Worm (Caenorhabditis elegans): ENCODE results near the gene T04B8.5.
"Not testable (repeated sequence)": the region's sequence is repeated elsewhere in the genome, so short reads cannot be mapped to it uniquely, and the experiment has no call there.

T04B8.5 gene

ce11 chrII:602969-603368, 21.4 kb downstream of the T04B8.5 start:
- TF ChIP-seq hnd-1 (tag; optimal IDR thresholded peaks at IDR 0.05) (no peak), ets-7 (tag; optimal IDR thresholded peaks at IDR 0.05) (no peak), sea-1 (GFP tag; conservative IDR thresholded peaks at IDR 0.05) (no peak), aly-1 (tag; optimal IDR thresholded peaks at IDR 0.05) (no peak), hmbx-1 (tag; optimal IDR thresholded peaks at IDR 0.05) (no peak), ama-1 (optimal IDR thresholded peaks at IDR 0.05) (no peak), tra-4 (tag; optimal IDR thresholded peaks at IDR 0.05) (no peak), ceh-13 (GFP tag; optimal IDR thresholded peaks at IDR 0.05) (no peak), tbx-37 (GFP tag; conservative IDR thresholded peaks at IDR 0.05) (no peak), scrt-1 (GFP tag; IDR thresholded peaks at IDR 0.05) (no peak)

ce11 chrII:602020-602419, 22.3 kb downstream of the T04B8.5 start, which contains the start of gene nhl-3:
Gene nhl-3, minus strand, starts transcription at chrII:602120.
- no peak for TF ChIP-seq scrt-1 (GFP tag; IDR thresholded peaks at IDR 0.05)
- no peak for TF ChIP-seq flt-1 (GFP tag; IDR thresholded peaks at IDR 0.05)
- TF ChIP-seq ceh-36 (tag; optimal IDR thresholded peaks at IDR 0.05): no peak
- TF ChIP-seq B0310.2 (tag; optimal IDR thresholded peaks at IDR 0.05): no peak
- TF ChIP-seq tbx-37 (GFP tag; conservative IDR thresholded peaks at IDR 0.05): no peak
- TF ChIP-seq hnd-1 (tag; optimal IDR thresholded peaks at IDR 0.05): no peak

- TF ChIP-seq B0310.2 (tag; optimal IDR thresholded peaks at IDR 0.05): no peak
- no peak for TF ChIP-seq ceh-13 (GFP tag; optimal IDR thresholded peaks at IDR 0.05)
- no peak for TF ChIP-seq hnd-1 (tag; optimal IDR thresholded peaks at IDR 0.05)
- TF ChIP-seq ama-1 (optimal IDR thresholded peaks at IDR 0.05): no peak
- no peak for TF ChIP-seq aly-1 (tag; optimal IDR thresholded peaks at IDR 0.05)
- TF ChIP-seq tbx-37 (GFP tag; conservative IDR thresholded peaks at IDR 0.05): no peak
- TF ChIP-seq flt-1 (GFP tag; IDR thresholded peaks at IDR 0.05): no peak
- TF ChIP-seq ets-7 (tag; optimal IDR thresholded peaks at IDR 0.05): no peak
- no peak for TF ChIP-seq scrt-1 (GFP tag; IDR thresholded peaks at IDR 0.05)
- no peak for TF ChIP-seq tra-4 (tag; optimal IDR thresholded peaks at IDR 0.05)
- no peak for TF ChIP-seq hmbx-1 (tag; optimal IDR thresholded peaks at IDR 0.05)
- no peak for TF ChIP-seq ceh-36 (tag; optimal IDR thresholded peaks at IDR 0.05)
Measured at ce11 chrII:601305-601704, 23.0 kb downstream of the T04B8.5 start.

- no peak for TF ChIP-seq aly-1 (tag; optimal IDR thresholded peaks at IDR 0.05)
- TF ChIP-seq pes-1 (GFP tag; IDR thresholded peaks at IDR 0.05): no peak
- no peak for TF ChIP-seq flt-1 (GFP tag; IDR thresholded peaks at IDR 0.05)
- TF ChIP-seq ceh-36 (tag; optimal IDR thresholded peaks at IDR 0.05): no peak
- no peak for TF ChIP-seq hmg-4 (GFP tag; optimal IDR thresholded peaks at IDR 0.05)
- no peak for TF ChIP-seq tbx-11 (GFP tag; IDR thresholded peaks at IDR 0.05)
- TF ChIP-seq scrt-1 (GFP tag; IDR thresholded peaks at IDR 0.05): no peak
- TF ChIP-seq B0310.2 (tag; optimal IDR thresholded peaks at IDR 0.05): no peak
- no peak for TF ChIP-seq sea-1 (GFP tag; conservative IDR thresholded peaks at IDR 0.05)
- TF ChIP-seq ama-1 (optimal IDR thresholded peaks at IDR 0.05): no peak
- no peak for TF ChIP-seq ets-7 (tag; optimal IDR thresholded peaks at IDR 0.05)
Measured at ce11 chrII:596702-597101, 27.6 kb downstream of the T04B8.5 start.

- TF ChIP-seq F13C5.2 (tag; optimal IDR thresholded peaks at IDR 0.05); flt-1 (GFP tag; IDR thresholded peaks at IDR 0.05); pes-1 (GFP tag; IDR thresholded peaks at IDR 0.05): not testable (repeated sequence)
Measured at ce11 chrII:593221-593620, 31.1 kb downstream of the T04B8.5 start, which contains the start of gene W08F4.1. Gene W08F4.1, plus strand, starts transcription at chrII:593521.

- no peak for TF ChIP-seq tra-4 (tag; optimal IDR thresholded peaks at IDR 0.05)
- TF ChIP-seq B0310.2 (tag; optimal IDR thresholded peaks at IDR 0.05): no peak
- TF ChIP-seq scrt-1 (GFP tag; IDR thresholded peaks at IDR 0.05): no peak
- TF ChIP-seq F13C5.2 (tag; optimal IDR thresholded peaks at IDR 0.05): no peak
- no peak for TF ChIP-seq pes-1 (GFP tag; IDR thresholded peaks at IDR 0.05)
- no peak for TF ChIP-seq ets-7 (tag; optimal IDR thresholded peaks at IDR 0.05)
- TF ChIP-seq ceh-36 (tag; optimal IDR thresholded peaks at IDR 0.05): no peak
- no peak for TF ChIP-seq hmbx-1 (tag; optimal IDR thresholded peaks at IDR 0.05)
- TF ChIP-seq aly-1 (tag; optimal IDR thresholded peaks at IDR 0.05): no peak
- no peak for TF ChIP-seq hnd-1 (tag; optimal IDR thresholded peaks at IDR 0.05)
- no peak for TF ChIP-seq tbx-37 (GFP tag; conservative IDR thresholded peaks at IDR 0.05)
- no peak for TF ChIP-seq ama-1 (optimal IDR thresholded peaks at IDR 0.05)
- TF ChIP-seq hmg-4 (GFP tag; optimal IDR thresholded peaks at IDR 0.05): no peak
- TF ChIP-seq sea-1 (GFP tag; conservative IDR thresholded peaks at IDR 0.05): no peak
- TF ChIP-seq flt-1 (GFP tag; IDR thresholded peaks at IDR 0.05): no peak
- TF ChIP-seq tbx-11 (GFP tag; IDR thresholded peaks at IDR 0.05): no peak
- TF ChIP-seq ceh-13 (GFP tag; optimal IDR thresholded peaks at IDR 0.05): no peak
Measured at ce11 chrII:591110-591509, 33.2 kb downstream of the T04B8.5 start, which contains the start of gene W08F4.10. Gene W08F4.10, minus strand, starts transcription at chrII:591210.

ce11 chrII:587533-587932, 36.8 kb downstream of the T04B8.5 start, which contains the start of gene fbxb-34:
Gene fbxb-34, plus strand, starts transcription at chrII:587833.
- TF ChIP-seq F13C5.2 (tag; optimal IDR thresholded peaks at IDR 0.05): no peak
- no peak for TF ChIP-seq hmbx-1 (tag; optimal IDR thresholded peaks at IDR 0.05)
- no peak for TF ChIP-seq ceh-13 (GFP tag; optimal IDR thresholded peaks at IDR 0.05)
- no peak for TF ChIP-seq aly-1 (tag; optimal IDR thresholded peaks at IDR 0.05)
- no peak for TF ChIP-seq sea-1 (GFP tag; conservative IDR thresholded peaks at IDR 0.05)
- no peak for TF ChIP-seq ama-1 (optimal IDR thresholded peaks at IDR 0.05)
- no peak for TF ChIP-seq pes-1 (GFP tag; IDR thresholded peaks at IDR 0.05)
- TF ChIP-seq ets-7 (tag; optimal IDR thresholded peaks at IDR 0.05): no peak

- TF ChIP-seq hnd-1 (tag; optimal IDR thresholded peaks at IDR 0.05) (no peak), ceh-13 (GFP tag; optimal IDR thresholded peaks at IDR 0.05) (no peak), tbx-11 (GFP tag; IDR thresholded peaks at IDR 0.05) (no peak), scrt-1 (GFP tag; IDR thresholded peaks at IDR 0.05) (no peak), B0310.2 (tag; optimal IDR thresholded peaks at IDR 0.05) (no peak), tbx-37 (GFP tag; conservative IDR thresholded peaks at IDR 0.05) (no peak)
Measured at ce11 chrII:584321-584848, 40.0 kb downstream of the T04B8.5 start, which contains the start of the genes W08F4.12 and W08F4.13. Gene W08F4.12, minus strand, starts transcription at chrII:584421. Gene W08F4.13, plus strand, starts transcription at chrII:584798.
